Worm (Caenorhabditis elegans) whole organism, L4/young adult: ENCODE measurements around the gene irld-40.

Experiments
- W03F9.2 ChIP-seq: fragments of 150-350 bp; optimal IDR thresholded peaks from 2 replicates; lab custom pipeline; 2014; ENCODE audit warnings: missing biosample characterization, missing genetic modification characterization
- dao-5 ChIP-seq: sonication (generic microtip); optimal IDR thresholded peaks from 2 replicates; lab custom pipeline; 2016; ENCODE audit warnings: missing genotype, missing genetic modification characterization, moderate library complexity, missing compliant biosample characterization
- him-1 ChIP-seq: sonication (generic microtip); optimal IDR thresholded peaks from 2 replicates; lab custom pipeline; 2016; ENCODE audit warnings: missing genotype, missing genetic modification reagents, missing genetic modification characterization, missing compliant biosample characterization

Gene irld-40

ce11 chrV:1699228-1699795, 36.9 kb downstream of the irld-40 start:
- TF ChIP-seq dao-5 (no peak), him-1 (tag; lab: Kevin White, UChicago) (no peak), W03F9.2 (tag; lab: Kevin White, UChicago) (no peak)

- TF ChIP-seq dao-5 = no peak
- TF ChIP-seq W03F9.2 (tag; lab: Kevin White, UChicago) = no peak
Observed at ce11 chrV:1701584-1702101, 39.3 kb downstream of the irld-40 start, which contains the start of gene srw-90. Gene srw-90 (plus strand): TSS chrV:1702051.

ce11 chrV:1708441-1708840, 46.1 kb downstream of the irld-40 start, which contains the start of gene srw-99:
Gene srw-99 (plus strand): TSS chrV:1708741.
- TF ChIP-seq W03F9.2 (tag; lab: Kevin White, UChicago) (no peak), him-1 (tag; lab: Kevin White, UChicago) (no peak), dao-5 (no peak)

- TF ChIP-seq W03F9.2 (tag; lab: Kevin White, UChicago) (no peak), dao-5 (no peak), him-1 (tag; lab: Kevin White, UChicago) (no peak)
Observed at ce11 chrV:1710909-1711308, 48.5 kb downstream of the irld-40 start, which contains the start of gene srw-100. Gene srw-100 (plus strand): TSS chrV:1711209.
